Fruit fly (Drosophila melanogaster) whole organism, prepupa: Measurements from ENCODE around the gene CG32066.

Source experiments
- Blimp-1 ChIP-seq: fragments of 200-800 bp; sonication (Bioruptor generic); optimal IDR thresholded peaks from 3 replicates; lab custom pipeline; 2017; ENCODE audit warnings: missing biosample characterization, missing genetic modification characterization, mild to moderate bottlenecking, moderate library complexity, missing genetic modification reagents
- CG10631 ChIP-seq: fragments of 200-800 bp; sonication (Bioruptor generic); optimal IDR thresholded peaks from 2 replicates; lab custom pipeline; 2016; ENCODE audit warnings: missing biosample characterization, missing genetic modification characterization
- CG10669 ChIP-seq: fragments of 200-800 bp; sonication (Bioruptor generic); optimal IDR thresholded peaks from 3 replicates; lab custom pipeline; 2018; ENCODE audit warnings: missing biosample characterization, mild to moderate bottlenecking, missing genetic modification characterization, moderate library complexity
- CG11294 ChIP-seq: fragments of 200-800 bp; sonication (Bioruptor generic); IDR thresholded peaks from 2 replicates; pipeline ENCODE4 v1.3.6; 2022; ENCODE audit warnings: missing biosample characterization, missing genetic modification characterization
- CG11762 ChIP-seq: fragments of 200-800 bp; sonication (Bioruptor generic); optimal IDR thresholded peaks from 3 replicates; lab custom pipeline; 2016; ENCODE audit warnings: missing biosample characterization, missing genetic modification characterization; ENCODE audit not compliant: insufficient read depth
- CG11902 ChIP-seq: fragments of 200-800 bp; sonication (Bioruptor generic); optimal IDR thresholded peaks from 3 replicates; lab custom pipeline; 2016; ENCODE audit warnings: missing biosample characterization, missing genetic modification characterization
- CG15336 ChIP-seq: fragments of 200-800 bp; sonication (Bioruptor generic); IDR thresholded peaks from 2 replicates; pipeline ENCODE4 v1.3.6; 2022; ENCODE audit warnings: missing biosample characterization, missing genetic modification characterization
- CG1621 ChIP-seq: fragments of 200-800 bp; sonication (Bioruptor generic); optimal IDR thresholded peaks from 3 replicates; lab custom pipeline; 2018; ENCODE audit warnings: missing biosample characterization, mild to moderate bottlenecking, missing genetic modification characterization
- CG16779 ChIP-seq: fragments of 200-800 bp; sonication (Bioruptor generic); optimal IDR thresholded peaks from 3 replicates; lab custom pipeline; 2017; ENCODE audit warnings: missing biosample characterization, mild to moderate bottlenecking, missing genetic modification characterization
- CG3032 ChIP-seq: fragments of 200-800 bp; optimal IDR thresholded peaks from 2 replicates; lab custom pipeline; 2019; ENCODE audit warnings: missing biosample characterization, mild to moderate bottlenecking, missing genetic modification characterization, moderate library complexity
- CG31627 ChIP-seq: fragments of 200-800 bp; sonication (Bioruptor generic); optimal IDR thresholded peaks from 3 replicates; lab custom pipeline; 2016; ENCODE audit warnings: missing biosample characterization, missing genetic modification characterization
- CG32006 ChIP-seq: fragments of 200-800 bp; sonication (Bioruptor generic); optimal IDR thresholded peaks from 3 replicates; lab custom pipeline; 2017; ENCODE audit warnings: missing biosample characterization, mild to moderate bottlenecking, missing genetic modification characterization
- CG3919 ChIP-seq: fragments of 200-800 bp; sonication (Bioruptor generic); optimal IDR thresholded peaks from 3 replicates; lab custom pipeline; 2016; ENCODE audit warnings: missing biosample characterization, missing genetic modification characterization
- CG4318 ChIP-seq: fragments of 200-800 bp; sonication (Bioruptor generic); optimal IDR thresholded peaks from 3 replicates; lab custom pipeline; 2017; ENCODE audit warnings: missing biosample characterization, mild to moderate bottlenecking, missing genetic modification characterization
- CG6163 ChIP-seq: fragments of 200-800 bp; sonication (Bioruptor generic); IDR thresholded peaks from 3 replicates; pipeline ENCODE4 v1.3.6; 2022; ENCODE audit warnings: missing biosample characterization, missing genetic modification characterization
- CG6276 ChIP-seq: fragments of 200-800 bp; sonication (Bioruptor generic); optimal IDR thresholded peaks from 2 replicates; lab custom pipeline; 2017; ENCODE audit warnings: missing biosample characterization, mild to moderate bottlenecking, missing genetic modification characterization
- CG6792 ChIP-seq: fragments of 200-800 bp; sonication (Bioruptor generic); optimal IDR thresholded peaks from 3 replicates; lab custom pipeline; 2016; ENCODE audit warnings: missing biosample characterization, missing genetic modification characterization
- CG6808 ChIP-seq: fragments of 200-800 bp; sonication (Bioruptor generic); optimal IDR thresholded peaks from 3 replicates; lab custom pipeline; 2017; ENCODE audit warnings: missing biosample characterization, missing genetic modification characterization, mild to moderate bottlenecking, moderate library complexity, missing genetic modification reagents
- CG7368 ChIP-seq: fragments of 200-800 bp; sonication (Bioruptor generic); optimal IDR thresholded peaks from 3 replicates; lab custom pipeline; 2016; ENCODE audit warnings: missing biosample characterization, missing genetic modification characterization
- CG8119 ChIP-seq: fragments of 200-800 bp; sonication (Bioruptor generic); IDR thresholded peaks from 3 replicates; pipeline ENCODE4 v1.3.6; 2022; ENCODE audit warnings: missing biosample characterization, missing genetic modification characterization
- CG8632 ChIP-seq: fragments of 200-800 bp; sonication (Bioruptor generic); optimal IDR thresholded peaks from 3 replicates; lab custom pipeline; 2016; ENCODE audit warnings: missing biosample characterization, missing genetic modification characterization
- CG9139 ChIP-seq: fragments of 200-800 bp; sonication (Bioruptor generic); optimal IDR thresholded peaks from 3 replicates; lab custom pipeline; 2017; ENCODE audit warnings: missing biosample characterization, mild to moderate bottlenecking, missing genetic modification characterization
- Eip78C ChIP-seq: fragments of 200-800 bp; sonication (Bioruptor generic); peaks from one replicate; lab custom pipeline; 2016; ENCODE audit warnings: missing biosample characterization, missing genetic modification characterization
- Eip93F ChIP-seq: fragments of 200-800 bp; sonication (Bioruptor generic); optimal IDR thresholded peaks from 2 replicates; lab custom pipeline; 2016; ENCODE audit warnings: missing biosample characterization, mild to moderate bottlenecking, missing genetic modification characterization
- Ets96B ChIP-seq: fragments of 200-800 bp; optimal IDR thresholded peaks from 2 replicates; lab custom pipeline; 2019; ENCODE audit warnings: missing biosample characterization, mild to moderate bottlenecking, missing genetic modification characterization, moderate library complexity
- Gug ChIP-seq: fragments of 200-800 bp; sonication (Bioruptor generic); IDR thresholded peaks from 2 replicates; pipeline ENCODE4 v1.3.6; 2022; ENCODE audit warnings: missing biosample characterization, missing genetic modification characterization
- Hr39 ChIP-seq: fragments of 200-800 bp; sonication (Bioruptor generic); optimal IDR thresholded peaks from 2 replicates; lab custom pipeline; 2016; ENCODE audit warnings: missing biosample characterization, missing genetic modification characterization
- Hr4 ChIP-seq: fragments of 200-800 bp; sonication (Bioruptor generic); optimal IDR thresholded peaks from 3 replicates; lab custom pipeline; 2016; ENCODE audit warnings: missing biosample characterization, missing genetic modification characterization
- Lpt ChIP-seq: fragments of 200-800 bp; sonication (Bioruptor generic); optimal IDR thresholded peaks from 3 replicates; lab custom pipeline; 2016; ENCODE audit warnings: missing biosample characterization, missing genetic modification characterization
- OdsH ChIP-seq: fragments of 200-800 bp; sonication (Bioruptor generic); optimal IDR thresholded peaks from 3 replicates; lab custom pipeline; 2016; ENCODE audit warnings: missing biosample characterization, missing genetic modification characterization
- Smox ChIP-seq: fragments of 200-800 bp; sonication (Bioruptor generic); optimal IDR thresholded peaks from 3 replicates; lab custom pipeline; 2016; ENCODE audit warnings: missing biosample characterization, missing genetic modification characterization
- Sox102F ChIP-seq: fragments of 200-800 bp; sonication (Bioruptor generic); optimal IDR thresholded peaks from 2 replicates; lab custom pipeline; 2016; ENCODE audit warnings: missing biosample characterization, mild to moderate bottlenecking, missing genetic modification characterization
- Sox14 ChIP-seq: fragments of 200-800 bp; sonication (Bioruptor generic); optimal IDR thresholded peaks from 3 replicates; lab custom pipeline; 2016; ENCODE audit warnings: missing biosample characterization, missing genetic modification characterization
- Sox15 ChIP-seq: fragments of 200-800 bp; sonication (Bioruptor generic); optimal IDR thresholded peaks from 3 replicates; lab custom pipeline; 2016; ENCODE audit warnings: missing biosample characterization, missing genetic modification characterization
- achi ChIP-seq: fragments of 200-800 bp; sonication (Bioruptor generic); optimal IDR thresholded peaks from 3 replicates; lab custom pipeline; 2016; ENCODE audit warnings: missing biosample characterization, missing genetic modification characterization
- cyc ChIP-seq: fragments of 200-800 bp; sonication (Bioruptor generic); optimal IDR thresholded peaks from 3 replicates; lab custom pipeline; 2016; ENCODE audit warnings: missing biosample characterization, missing genetic modification characterization
- dac ChIP-seq: fragments of 200-800 bp; sonication (Bioruptor generic); optimal IDR thresholded peaks from 2 replicates; lab custom pipeline; 2017; ENCODE audit warnings: missing biosample characterization, mild to moderate bottlenecking, missing genetic modification characterization
- dsx ChIP-seq: fragments of 200-800 bp; optimal IDR thresholded peaks from 3 replicates; lab custom pipeline; 2019; ENCODE audit warnings: missing biosample characterization, mild to moderate bottlenecking, missing genetic modification characterization, moderate library complexity; ENCODE audit not compliant: poor library complexity, severe bottlenecking
- eg ChIP-seq: fragments of 200-800 bp; sonication (Bioruptor generic); IDR thresholded peaks from 3 replicates; pipeline ENCODE4 v1.3.6; 2022; ENCODE audit warnings: missing biosample characterization, missing genetic modification characterization
- fd59A ChIP-seq: fragments of 200-800 bp; sonication (Bioruptor generic); optimal IDR thresholded peaks from 2 replicates; lab custom pipeline; 2017; ENCODE audit warnings: missing biosample characterization, mild to moderate bottlenecking, missing genetic modification characterization, missing genetic modification reagents
- fd85E ChIP-seq: fragments of 200-800 bp; sonication (Bioruptor generic); optimal IDR thresholded peaks from 3 replicates; lab custom pipeline; 2016; ENCODE audit warnings: missing biosample characterization, missing genetic modification characterization
- fkh ChIP-seq: fragments of 200-800 bp; sonication (Bioruptor generic); optimal IDR thresholded peaks from 3 replicates; lab custom pipeline; 2017; ENCODE audit warnings: missing biosample characterization, mild to moderate bottlenecking, missing genetic modification characterization, moderate library complexity
- pdm3 ChIP-seq: fragments of 200-800 bp; sonication (Bioruptor generic); optimal IDR thresholded peaks from 3 replicates; lab custom pipeline; 2016; ENCODE audit warnings: missing biosample characterization, missing genetic modification characterization
- salr ChIP-seq, 2 experiments: fragments of 200-800 bp; sonication (Bioruptor generic); optimal IDR thresholded peaks; 3 replicates each; lab custom pipeline; 2016 to 2018; ENCODE audit warnings: missing biosample characterization in 2 of 2, missing genetic modification characterization in 2 of 2, mild to moderate bottlenecking in 1 of 2
- svp ChIP-seq: fragments of 200-800 bp; sonication (Bioruptor generic); peaks from one replicate; lab custom pipeline; 2016; ENCODE audit warnings: missing biosample characterization, missing genetic modification characterization
- topi ChIP-seq: fragments of 200-800 bp; sonication (Bioruptor generic); optimal IDR thresholded peaks from 3 replicates; lab custom pipeline; 2016; ENCODE audit warnings: missing biosample characterization, missing genetic modification characterization
- vri ChIP-seq: fragments of 200-800 bp; sonication (Bioruptor generic); optimal IDR thresholded peaks from 3 replicates; lab custom pipeline; 2016; ENCODE audit warnings: missing biosample characterization, mild to moderate bottlenecking, missing genetic modification characterization

CG32066 gene

dm6 chr3L:10697413-10698118 is 36.8 kb upstream of the CG32066 start:
- no peak for TF ChIP-seq dsx
- TF ChIP-seq CG10631 (GFP tag; lab: Kevin White, UChicago) = no peak
- TF ChIP-seq pdm3 = no peak
- no peak for TF ChIP-seq fd85E (GFP tag; lab: Kevin White, UChicago)
- TF ChIP-seq Hr4 = no peak
- TF ChIP-seq Eip78C = peak; percentile 39
- TF ChIP-seq svp (GFP tag; lab: Kevin White, UChicago) = peak; percentile 74
- no peak for TF ChIP-seq Blimp-1
- TF ChIP-seq CG3032 = no peak
- TF ChIP-seq Sox102F (GFP tag; lab: Kevin White, UChicago) = peak; percentile 23
- peak; percentile 19 for TF ChIP-seq CG6808
- no peak for TF ChIP-seq Sox15
- no peak for TF ChIP-seq CG6163 (GFP tag; lab: Robert Waterston, UW)
- TF ChIP-seq fd59A (GFP tag; lab: Kevin White, UChicago) = no peak
- no peak for TF ChIP-seq vri
- TF ChIP-seq Eip93F = peak; percentile 47
- no peak for TF ChIP-seq CG1621 (tag; lab: Kevin White, UChicago)

- peak; percentile 24 for TF ChIP-seq Smox (GFP tag; lab: Kevin White, UChicago)
- no peak for TF ChIP-seq CG11902
- TF ChIP-seq Gug (GFP tag; lab: Robert Waterston, UW) = peak; percentile 25; the same call in 1 of the 2 replicates
- TF ChIP-seq Ets96B (tag; lab: Kevin White, UChicago) = peak; percentile 84
- TF ChIP-seq achi (GFP tag; lab: Kevin White, UChicago) = peak; percentile 62
- peak; percentile 40; the same call in 1 of the 3 replicates for TF ChIP-seq CG6163 (GFP tag; lab: Robert Waterston, UW)
- no peak for TF ChIP-seq CG1621 (tag; lab: Kevin White, UChicago)
- no peak for TF ChIP-seq CG31627 (GFP tag; lab: Kevin White, UChicago)
- peak; percentile 57 for TF ChIP-seq OdsH (GFP tag; lab: Kevin White, UChicago)
- no peak for TF ChIP-seq topi
- peak; percentile 73 for TF ChIP-seq CG8632 (GFP tag; lab: Kevin White, UChicago)
- TF ChIP-seq fkh (GFP tag; lab: Kevin White, UChicago) = no peak
- peak; percentile 3 for TF ChIP-seq CG10669 (GFP tag; lab: Kevin White, UChicago)
- TF ChIP-seq eg = peak; percentile 63; the same call in 1 of the 3 replicates
- TF ChIP-seq Sox14 = no peak
- no peak for TF ChIP-seq fd59A (GFP tag; lab: Kevin White, UChicago)
- peak; percentile 75 for TF ChIP-seq CG32006
- no peak for TF ChIP-seq dac (GFP tag; lab: Kevin White, UChicago)
- peak; percentile 66 for TF ChIP-seq CG6792 (GFP tag; lab: Kevin White, UChicago)
- peak in 1 of 2 experiments; percentile 83 for TF ChIP-seq salr (GFP tag; optimal IDR thresholded peaks at IDR 0.05; lab: Kevin White, UChicago)
- no peak for TF ChIP-seq Hr39 (GFP tag; lab: Kevin White, UChicago)
- peak; percentile 27 for TF ChIP-seq CG6276 (GFP tag; lab: Kevin White, UChicago)
- peak; percentile 20 for TF ChIP-seq Eip93F
- TF ChIP-seq Sox102F (GFP tag; lab: Kevin White, UChicago) = no peak
- TF ChIP-seq CG15336 (GFP tag; lab: Robert Waterston, UW) = peak; percentile 69
- TF ChIP-seq Lpt (GFP tag; lab: Kevin White, UChicago) = peak; percentile 72
- no peak for TF ChIP-seq Hr4
- TF ChIP-seq CG11762 (GFP tag; lab: Kevin White, UChicago) = no peak
- peak; percentile 89 for TF ChIP-seq CG10631 (GFP tag; lab: Kevin White, UChicago)
- TF ChIP-seq fd85E (GFP tag; lab: Kevin White, UChicago) = no peak
- TF ChIP-seq CG11294 (GFP tag; lab: Robert Waterston, UW) = no peak
- TF ChIP-seq Eip78C = peak; percentile 83
- peak; percentile 35 for TF ChIP-seq vri
- TF ChIP-seq CG3919 (GFP tag; lab: Kevin White, UChicago) = peak; percentile 55
- TF ChIP-seq CG9139 (GFP tag; lab: Kevin White, UChicago) = no peak
- peak; percentile 39 for TF ChIP-seq cyc (GFP tag; lab: Kevin White, UChicago)
- peak; percentile 44 for TF ChIP-seq CG7368
- TF ChIP-seq CG4318 = peak; percentile 16
- peak; percentile 81 for TF ChIP-seq CG8119 (GFP tag; lab: Robert Waterston, UW)
- peak; percentile 53 for TF ChIP-seq CG16779 (tag; lab: Kevin White, UChicago)
Measured at dm6 chr3L:10696635-10697412, 36.0 kb upstream of the CG32066 start, which contains the start of gene NijA. Gene NijA, minus strand, starts transcription at chr3L:10696877.
